Fruit fly (Drosophila melanogaster): Measurements from ENCODE around the gene CstF64.

dm6 chr3R:18693611-18694010, 34.2 kb downstream of the CstF64 start, which contains the start of gene CG14300:
- TF ChIP-seq psq (optimal IDR thresholded peaks at IDR 0.05) (no peak), EcR (GFP tag; optimal IDR thresholded peaks at IDR 0.05) (no peak), pan (optimal IDR thresholded peaks at IDR 0.05) (no peak), CG8478 (optimal IDR thresholded peaks at IDR 0.05) (no peak), Dll (optimal IDR thresholded peaks at IDR 0.05) (no peak)
